Worm (Caenorhabditis elegans) whole organism, young adult: ENCODE results near the gene dhs-26.

ENCODE experiments used
- C06A6.2 ChIP-seq: fragments of 200-800 bp; sonication (Bioruptor generic); conservative IDR thresholded peaks from 2 replicates; pipeline ENCODE4 v1.3.6; 2022; ENCODE audit warnings: missing genetic modification characterization, missing compliant biosample characterization
- D2030.7 ChIP-seq: fragments of 200-800 bp; sonication (Bioruptor generic); IDR thresholded peaks from 2 replicates; pipeline ENCODE4 v1.3.6; 2022; ENCODE audit warnings: missing genetic modification reagents, missing genetic modification characterization, missing compliant biosample characterization
- F22D6.2 ChIP-seq: sonication (generic microtip); optimal IDR thresholded peaks from 2 replicates; lab custom pipeline; 2016; ENCODE audit warnings: mild to moderate bottlenecking, missing genetic modification characterization, missing compliant biosample characterization
- F52B5.7 ChIP-seq: sonication (generic microtip); optimal IDR thresholded peaks from 2 replicates; lab custom pipeline; 2016; ENCODE audit warnings: mild to moderate bottlenecking, missing genetic modification characterization, missing compliant biosample characterization
- F57A8.1 ChIP-seq: fragments of 200-800 bp; sonication (Bioruptor generic); optimal IDR thresholded peaks from 2 replicates; lab custom pipeline; 2018; ENCODE audit warnings: mild to moderate bottlenecking, missing genetic modification characterization, moderate library complexity, missing compliant biosample characterization
- F57C9.4 ChIP-seq: sonication (generic microtip); optimal IDR thresholded peaks from 2 replicates; lab custom pipeline; 2017; ENCODE audit warnings: mild to moderate bottlenecking, missing genetic modification characterization, missing compliant biosample characterization
- K12H6.12 ChIP-seq: fragments of 200-800 bp; sonication (Bioruptor generic); optimal IDR thresholded peaks from 2 replicates; lab custom pipeline; 2018; ENCODE audit warnings: mild to moderate bottlenecking, missing genetic modification characterization, missing compliant biosample characterization
- Y56A3A.18 ChIP-seq: fragments of 200-800 bp; sonication (Bioruptor generic); IDR thresholded peaks from 2 replicates; pipeline ENCODE4 v1.3.6; 2022; ENCODE audit warnings: missing genetic modification reagents, missing genetic modification characterization, missing compliant biosample characterization
- Y95B8A.8 ChIP-seq: fragments of 200-800 bp; sonication (Bioruptor generic); IDR thresholded peaks from 2 replicates; pipeline ENCODE4 v1.3.6; 2022; ENCODE audit warnings: missing genetic modification reagents, missing genetic modification characterization, missing compliant biosample characterization
- ZK185.1 ChIP-seq: sonication (generic microtip); optimal IDR thresholded peaks from 2 replicates; lab custom pipeline; 2016; ENCODE audit warnings: mild to moderate bottlenecking, missing genetic modification characterization, missing compliant biosample characterization; ENCODE audit not compliant: poor library complexity, severe bottlenecking
- atf-7 ChIP-seq: sonication (generic microtip); optimal IDR thresholded peaks from 2 replicates; lab custom pipeline; 2017; ENCODE audit warnings: mild to moderate bottlenecking, missing genetic modification characterization, missing compliant biosample characterization
- athp-1 ChIP-seq: sonication (generic microtip); optimal IDR thresholded peaks from 2 replicates; lab custom pipeline; 2017; ENCODE audit warnings: mild to moderate bottlenecking, missing genetic modification characterization, missing compliant biosample characterization
- attf-5 ChIP-seq: fragments of 200-800 bp; sonication (Bioruptor generic); optimal IDR thresholded peaks from 2 replicates; lab custom pipeline; 2018; ENCODE audit warnings: mild to moderate bottlenecking, missing genetic modification characterization, missing compliant biosample characterization
- attf-6 ChIP-seq: fragments of 200-800 bp; sonication (Bioruptor generic); IDR thresholded peaks from 2 replicates; pipeline ENCODE4 v1.3.6; 2022; ENCODE audit warnings: missing genetic modification reagents, missing genetic modification characterization, missing compliant biosample characterization
- cebp-2 ChIP-seq: fragments of 200-800 bp; sonication (Bioruptor generic); IDR thresholded peaks from 2 replicates; pipeline ENCODE4 v1.3.6; 2022; ENCODE audit warnings: missing genetic modification characterization, missing compliant biosample characterization
- ceh-40 ChIP-seq: fragments of 200-800 bp; sonication (Bioruptor generic); IDR thresholded peaks from 2 replicates; pipeline ENCODE4 v1.3.6; 2022; ENCODE audit warnings: missing genetic modification characterization, missing compliant biosample characterization
- ceh-58 ChIP-seq: fragments of 200-800 bp; sonication (Bioruptor generic); IDR thresholded peaks from 2 replicates; pipeline ENCODE4 v1.3.6; 2022; ENCODE audit warnings: missing genetic modification characterization, missing compliant biosample characterization
- dox-1 ChIP-seq: fragments of 200-800 bp; sonication (Bioruptor generic); IDR thresholded peaks from 2 replicates; pipeline ENCODE4 v1.3.6; 2022; ENCODE audit warnings: missing genetic modification reagents, missing genetic modification characterization, missing compliant biosample characterization
- dpl-1 ChIP-seq: fragments of 150-350 bp; optimal IDR thresholded peaks from 2 replicates; lab custom pipeline; 2014; ENCODE audit warnings: missing biosample characterization, missing genetic modification reagents, missing genetic modification characterization
- egl-18 ChIP-seq: fragments of 200-800 bp; sonication (Bioruptor generic); IDR thresholded peaks from 2 replicates; pipeline ENCODE4 v1.3.6; 2022; ENCODE audit warnings: missing genetic modification reagents, missing genetic modification characterization, missing compliant biosample characterization
- ekl-4 ChIP-seq: fragments of 200-800 bp; sonication (Bioruptor generic); IDR thresholded peaks from 2 replicates; pipeline ENCODE4 v1.3.6; 2022; ENCODE audit warnings: missing genetic modification reagents, missing genetic modification characterization, missing compliant biosample characterization
- gei-17 ChIP-seq: fragments of 200-800 bp; sonication (Bioruptor generic); optimal IDR thresholded peaks from 2 replicates; lab custom pipeline; 2018; ENCODE audit warnings: mild to moderate bottlenecking, missing genetic modification characterization, missing compliant biosample characterization
- him-1 ChIP-seq: sonication (generic microtip); optimal IDR thresholded peaks from 2 replicates; lab custom pipeline; 2016; ENCODE audit warnings: missing genotype, missing genetic modification reagents, missing genetic modification characterization, missing compliant biosample characterization
- hmg-1.2 ChIP-seq: fragments of 200-800 bp; sonication (Bioruptor generic); IDR thresholded peaks from 2 replicates; pipeline ENCODE4 v1.3.6; 2022; ENCODE audit warnings: missing genetic modification reagents, missing genetic modification characterization, missing compliant biosample characterization
- hrde-1 ChIP-seq: sonication (generic microtip); optimal IDR thresholded peaks from 2 replicates; lab custom pipeline; 2016; ENCODE audit warnings: missing genetic modification characterization, mild to moderate bottlenecking, missing compliant biosample characterization, moderate library complexity, missing genotype, missing genetic modification reagents, borderline replicate concordance
- hsf-1 ChIP-seq: fragments of 200-800 bp; sonication (Bioruptor generic); IDR thresholded peaks from 2 replicates; pipeline ENCODE4 v1.3.6; 2022; ENCODE audit warnings: missing genetic modification reagents, missing genetic modification characterization, missing compliant biosample characterization
- lin-35 ChIP-seq, 3 experiments: fragments of 150-350 bp in 2 of 3; sonication (generic microtip) in 1 of 3; optimal IDR thresholded peaks; 2 replicates each; lab custom pipeline; 2014 to 2018; ENCODE audit warnings: missing biosample characterization in 3 of 3, missing genetic modification characterization in 3 of 3, missing genetic modification reagents in 3 of 3
- lir-1 ChIP-seq: fragments of 200-800 bp; sonication (Bioruptor generic); conservative IDR thresholded peaks from 2 replicates; pipeline ENCODE4 v1.3.6; 2022; ENCODE audit warnings: missing genetic modification reagents, missing genetic modification characterization, missing compliant biosample characterization
- madf-10 ChIP-seq: sonication (generic microtip); optimal IDR thresholded peaks from 2 replicates; lab custom pipeline; 2016; ENCODE audit warnings: mild to moderate bottlenecking, missing genetic modification characterization, missing compliant biosample characterization
- madf-3 ChIP-seq: fragments of 200-800 bp; sonication (Bioruptor generic); IDR thresholded peaks from 2 replicates; pipeline ENCODE4 v1.3.6; 2022; ENCODE audit warnings: missing genetic modification reagents, missing genetic modification characterization, missing compliant biosample characterization
- mcd-1 ChIP-seq: fragments of 200-800 bp; sonication (Bioruptor generic); IDR thresholded peaks from 2 replicates; pipeline ENCODE4 v1.3.6; 2022; ENCODE audit warnings: missing genetic modification reagents, missing genetic modification characterization, missing compliant biosample characterization
- mes-4 ChIP-seq: sonication (generic microtip); optimal IDR thresholded peaks from 2 replicates; lab custom pipeline; 2016; ENCODE audit warnings: missing genotype, missing genetic modification characterization, missing compliant biosample characterization
- nhr-27 ChIP-seq: fragments of 200-800 bp; sonication (Bioruptor generic); optimal IDR thresholded peaks from 2 replicates; lab custom pipeline; 2018; ENCODE audit warnings: mild to moderate bottlenecking, missing genetic modification characterization, moderate library complexity, missing compliant biosample characterization
- nhr-90 ChIP-seq: sonication (generic microtip); optimal IDR thresholded peaks from 2 replicates; lab custom pipeline; 2016; ENCODE audit warnings: missing genotype, mild to moderate bottlenecking, missing genetic modification characterization, missing compliant biosample characterization
- pbrm-1 ChIP-seq: fragments of 200-800 bp; sonication (Bioruptor generic); IDR thresholded peaks from 2 replicates; pipeline ENCODE4 v1.3.6; 2022; ENCODE audit warnings: missing genetic modification reagents, missing genetic modification characterization, missing compliant biosample characterization
- pha-4 ChIP-seq: fragments of 150-350 bp; sonication (generic microtip); optimal IDR thresholded peaks from 2 replicates; lab custom pipeline; 2014; ENCODE audit warnings: missing biosample characterization, missing genetic modification reagents, missing genetic modification characterization
- rcor-1 ChIP-seq: fragments of 200-800 bp; sonication (Bioruptor generic); IDR thresholded peaks from 2 replicates; pipeline ENCODE4 v1.3.6; 2022; ENCODE audit warnings: missing genetic modification reagents, missing genetic modification characterization, missing compliant biosample characterization
- rec-8 ChIP-seq, 2 experiments: sonication (generic microtip); optimal IDR thresholded peaks; 2 replicates each; lab custom pipeline; 2016; ENCODE audit warnings: mild to moderate bottlenecking in 2 of 2, missing genetic modification characterization in 2 of 2, missing genetic modification reagents in 2 of 2, missing genotype in 2 of 2, missing biosample characterization in 1 of 2, missing compliant biosample characterization in 1 of 2, moderate library complexity in 1 of 2
- repo-1 ChIP-seq: sonication (generic microtip); optimal IDR thresholded peaks from 2 replicates; lab custom pipeline; 2017; ENCODE audit warnings: mild to moderate bottlenecking, missing genetic modification characterization, missing compliant biosample characterization
- rpc-1 ChIP-seq, 2 experiments: fragments of 150-350 bp in 1 of 2; sonication (generic microtip) in 1 of 2; optimal IDR thresholded peaks; 2 replicates each; lab custom pipeline; 2014 to 2018; ENCODE audit warnings: missing biosample characterization in 1 of 2, missing genetic modification characterization in 1 of 2, missing genetic modification reagents in 1 of 2, missing genotype in 1 of 2
- sdz-38 ChIP-seq: sonication (generic microtip); optimal IDR thresholded peaks from 2 replicates; lab custom pipeline; 2016; ENCODE audit warnings: missing genotype, missing genetic modification characterization, missing compliant biosample characterization
- snpc-4 ChIP-seq, 5 experiments: fragments of 150-350 bp in 1 of 5; sonication (generic microtip) in 4 of 5; optimal IDR thresholded peaks; 2 replicates each; lab custom pipeline; 2014 to 2018; ENCODE audit warnings: missing genetic modification characterization in 5 of 5, missing biosample characterization in 3 of 5, antibody characterized with exemption in 2 of 5, mild to moderate bottlenecking in 2 of 5, missing compliant biosample characterization in 2 of 5, missing genotype in 2 of 5, moderate library complexity in 2 of 5, missing genetic modification reagents in 1 of 5
- tbp1 ChIP-seq: fragments of 200-800 bp; sonication (Bioruptor generic); optimal IDR thresholded peaks from 2 replicates; lab custom pipeline; 2018; ENCODE audit warnings: mild to moderate bottlenecking, missing genetic modification characterization, missing compliant biosample characterization
- zim-3 ChIP-seq: sonication (generic microtip); optimal IDR thresholded peaks from 2 replicates; lab custom pipeline; 2017; ENCODE audit warnings: mild to moderate bottlenecking, missing genetic modification characterization, moderate library complexity, missing compliant biosample characterization
- ztf-22 ChIP-seq: fragments of 200-800 bp; sonication (Bioruptor generic); optimal IDR thresholded peaks from 2 replicates; lab custom pipeline; 2018; ENCODE audit warnings: mild to moderate bottlenecking, missing genetic modification characterization, moderate library complexity, missing compliant biosample characterization
- ztf-25 ChIP-seq: fragments of 200-800 bp; sonication (Bioruptor generic); IDR thresholded peaks from 2 replicates; pipeline ENCODE4 v1.3.6; 2022; ENCODE audit warnings: missing genetic modification reagents, missing genetic modification characterization, missing compliant biosample characterization
- ztf-6 ChIP-seq: fragments of 200-800 bp; sonication (Bioruptor generic); IDR thresholded peaks from 2 replicates; pipeline ENCODE4 v1.3.6; 2022; ENCODE audit warnings: missing genetic modification reagents, missing genetic modification characterization, missing compliant biosample characterization

dhs-26 gene

ce11 chrX:3408717-3409303 is 46.5 kb upstream of the dhs-26 start (continued):
- TF ChIP-seq lir-1 (GFP tag; lab: Robert Waterston, UW) (no peak), sdz-38 (tag; lab: Kevin White, UChicago) (no peak), rec-8 (tag; optimal IDR thresholded peaks at IDR 0.05; lab: Kevin White, UChicago) (no peak), mcd-1 (GFP tag; lab: Robert Waterston, UW) (no peak), ceh-58 (GFP tag; lab: Robert Waterston, UW) (no peak), F52B5.7 (tag; lab: Kevin White, UChicago) (no peak), nhr-27 (no peak), him-1 (tag; lab: Kevin White, UChicago) (no peak), ZK185.1 (no peak), ztf-6 (GFP tag; lab: Robert Waterston, UW) (no peak), rpc-1 (optimal IDR thresholded peaks at IDR 0.05; lab: Kevin White, UChicago) (no peak), rpc-1 (tag; optimal IDR thresholded peaks at IDR 0.05; lab: Kevin White, UChicago) (no peak), snpc-4 (GFP tag; optimal IDR thresholded peaks at IDR 0.05; lab: Kevin White, UChicago) (no peak), snpc-4 (tag; optimal IDR thresholded peaks at IDR 0.05; lab: Kevin White, UChicago) (peak in 1 of 4 experiments; percentile 25), madf-10 (peak; percentile 49), egl-18 (GFP tag; lab: Robert Waterston, UW) (no peak), ztf-25 (GFP tag; lab: Robert Waterston, UW) (no peak), athp-1 (tag; lab: Kevin White, UChicago) (no peak), D2030.7 (GFP tag; lab: Robert Waterston, UW) (no peak), dox-1 (GFP tag; lab: Robert Waterston, UW) (no peak), F57C9.4 (tag; lab: Kevin White, UChicago) (no peak), hmg-1.2 (GFP tag; lab: Robert Waterston, UW) (no peak), ztf-22 (GFP tag; lab: Kevin White, UChicago) (no peak), F22D6.2 (no peak), lin-35 (GFP tag; optimal IDR thresholded peaks at IDR 0.05; lab: Kevin White, UChicago) (no peak), gei-17 (peak; percentile 62), mes-4 (tag; lab: Kevin White, UChicago) (no peak), rcor-1 (no peak), C06A6.2 (GFP tag; lab: Robert Waterston, UW) (0 out of 2 replicates have a peak, but pooled peaks have one; percentile 21), ceh-40 (GFP tag; lab: Robert Waterston, UW) (no peak), tbp1 (no peak), repo-1 (tag; lab: Kevin White, UChicago) (peak; percentile 85), hsf-1 (GFP tag; lab: Robert Waterston, UW) (0 out of 2 replicates have a peak, but pooled peaks have one; percentile 38), cebp-2 (GFP tag; lab: Robert Waterston, UW) (no peak), attf-5 (GFP tag; lab: Kevin White, UChicago) (no peak), Y56A3A.18 (GFP tag; lab: Robert Waterston, UW) (peak; percentile 81), ekl-4 (GFP tag; lab: Robert Waterston, UW) (0 out of 2 replicates have a peak, but pooled peaks have one; percentile 25), pha-4 (tag; lab: Kevin White, UChicago) (no peak), madf-3 (no peak; the same call in 1 of the 2 replicates), nhr-90 (tag; lab: Kevin White, UChicago) (peak; percentile 61), attf-6 (GFP tag; lab: Robert Waterston, UW) (no peak), hrde-1 (tag; lab: Kevin White, UChicago) (no peak), atf-7 (tag; lab: Kevin White, UChicago) (peak; percentile 82), Y95B8A.8 (no peak), pbrm-1 (GFP tag; lab: Robert Waterston, UW) (peak; percentile 44), zim-3 (tag; lab: Kevin White, UChicago) (no peak), F57A8.1 (GFP tag; lab: Kevin White, UChicago) (no peak), K12H6.12 (tag; lab: Kevin White, UChicago) (no peak), dpl-1 (GFP tag; lab: Kevin White, UChicago) (no peak)
